ENCODE assay signal across 1 fruit fly cellular context in the genomic region with DNA sequence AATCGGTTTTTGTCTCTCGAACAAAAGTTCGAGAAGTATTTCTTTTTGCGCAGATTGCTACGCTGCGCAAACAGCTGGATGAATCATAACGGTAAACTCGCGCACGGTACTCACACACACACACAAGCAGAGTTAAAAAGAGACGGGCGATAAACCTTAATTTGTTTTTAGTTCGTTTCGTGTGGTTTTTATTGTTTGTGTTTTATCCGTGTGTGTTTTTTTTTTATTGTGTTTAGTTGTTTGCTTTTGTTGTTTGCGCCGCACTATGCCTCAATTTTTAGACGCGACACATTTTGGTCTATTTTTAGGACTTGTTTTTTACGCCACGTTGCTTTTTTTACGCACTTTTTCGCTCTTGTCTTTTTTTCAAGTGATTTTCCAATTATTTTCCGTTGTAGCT.
TF ChIP-seq lines count a peak whose summit lies in the region.

No protein-coding gene starts in this region.

TF ChIP-seq in whole organism, embryonic, 481 proteins besides CTCF, POLR2A, EP300 and RAD21 (continued from another document and continues in another):
- peak; percentile 40 for TF ChIP-seq kay (GFP tag; optimal IDR thresholded peaks at IDR 0.05; lab: Kevin White, UChicago)
- TF ChIP-seq H2.0 (GFP tag; IDR thresholded peaks at IDR 0.05; lab: Robert Waterston, UW): no peak
- peak; percentile 5 for TF ChIP-seq CG10543 (GFP tag; optimal IDR thresholded peaks at IDR 0.05; lab: Kevin White, UChicago)
- TF ChIP-seq Usf (GFP tag; optimal IDR thresholded peaks at IDR 0.05; lab: Kevin White, UChicago): no peak
- TF ChIP-seq zfh1 (GFP tag; IDR thresholded peaks at IDR 0.05; lab: Robert Waterston, UW): no peak
- no peak for TF ChIP-seq dmrt11E (tag; optimal IDR thresholded peaks at IDR 0.05; lab: Kevin White, UChicago)
- no peak for TF ChIP-seq da (GFP tag; optimal IDR thresholded peaks at IDR 0.05; lab: Kevin White, UChicago)
- no peak for TF ChIP-seq CG4360 (GFP tag; IDR thresholded peaks at IDR 0.05; lab: Robert Waterston, UW)
- peak; percentile 35; the same call in 1 of the 2 replicates for TF ChIP-seq CG14441 (GFP tag; IDR thresholded peaks at IDR 0.05; lab: Robert Waterston, UW)
- TF ChIP-seq sens (GFP tag; lab: Kevin White, UChicago): peak; percentile 89
- peak; percentile 3 for TF ChIP-seq CG17359 (tag; optimal IDR thresholded peaks at IDR 0.05; lab: Kevin White, UChicago)
- TF ChIP-seq ewg (GFP tag; optimal IDR thresholded peaks at IDR 0.05; lab: Kevin White, UChicago): peak; percentile 13
- no peak for TF ChIP-seq CG6654 (GFP tag; optimal IDR thresholded peaks at IDR 0.05; lab: Kevin White, UChicago)
- peak; percentile 2 for TF ChIP-seq HHEX (GFP tag; optimal IDR thresholded peaks at IDR 0.05; lab: Kevin White, UChicago)
- no peak for TF ChIP-seq CG14667 (GFP tag; IDR thresholded peaks at IDR 0.05; lab: Robert Waterston, UW)
- TF ChIP-seq CG10565 (GFP tag; optimal IDR thresholded peaks at IDR 0.05; lab: Kevin White, UChicago): no peak
- TF ChIP-seq CG30020 (tag; optimal IDR thresholded peaks at IDR 0.05; lab: Kevin White, UChicago): no peak
- TF ChIP-seq CG14710 (tag; optimal IDR thresholded peaks at IDR 0.05; lab: Kevin White, UChicago): no peak
- TF ChIP-seq B-H2 (GFP tag; optimal IDR thresholded peaks at IDR 0.05; lab: Kevin White, UChicago): no peak
- TF ChIP-seq Ets97D (GFP tag; optimal IDR thresholded peaks at IDR 0.05; lab: Kevin White, UChicago): no peak
- no peak for TF ChIP-seq h (optimal IDR thresholded peaks at IDR 0.05; lab: Kevin White, UChicago)
- no peak for TF ChIP-seq Deaf1 (tag; optimal IDR thresholded peaks at IDR 0.05; lab: Kevin White, UChicago)
- peak; percentile 26; the same call in 1 of the 2 replicates for TF ChIP-seq CG14014 (GFP tag; IDR thresholded peaks at IDR 0.05; lab: Robert Waterston, UW)
- no peak for TF ChIP-seq slou (GFP tag; optimal IDR thresholded peaks at IDR 0.05; lab: Kevin White, UChicago)
- no peak for TF ChIP-seq fd3F (GFP tag; optimal IDR thresholded peaks at IDR 0.05; lab: Kevin White, UChicago)
- no peak for TF ChIP-seq CG11085 (GFP tag; IDR thresholded peaks at IDR 0.05; lab: Robert Waterston, UW)
- peak; percentile 18 for TF ChIP-seq CG2875 (GFP tag; optimal IDR thresholded peaks at IDR 0.05; lab: Kevin White, UChicago)
- TF ChIP-seq gem (tag; optimal IDR thresholded peaks at IDR 0.05; lab: Kevin White, UChicago): peak; percentile 1
- TF ChIP-seq CG10462 (GFP tag; optimal IDR thresholded peaks at IDR 0.05; lab: Kevin White, UChicago): no peak
- no peak for TF ChIP-seq Bgb (GFP tag; IDR thresholded peaks at IDR 0.05; lab: Robert Waterston, UW; ENCODE audit: partially characterized antibody)
- TF ChIP-seq Asciz (GFP tag; optimal IDR thresholded peaks at IDR 0.05; lab: Kevin White, UChicago): peak; percentile 13
- TF ChIP-seq tx (GFP tag; optimal IDR thresholded peaks at IDR 0.05; lab: Kevin White, UChicago): no peak
- no peak for TF ChIP-seq CG6272 (GFP tag; IDR thresholded peaks at IDR 0.05; lab: Robert Waterston, UW)
- peak; percentile 58 for TF ChIP-seq Drgx (GFP tag; IDR thresholded peaks at IDR 0.05; lab: Robert Waterston, UW)
- TF ChIP-seq CG8359 (GFP tag; optimal IDR thresholded peaks at IDR 0.05; lab: Kevin White, UChicago; ENCODE audit: borderline replicate concordance): no peak
- peak; percentile 61 for TF ChIP-seq Med (GFP tag; lab: Kevin White, UChicago)
- peak; percentile 4 for TF ChIP-seq Blimp-1 (GFP tag; optimal IDR thresholded peaks at IDR 0.05; lab: Kevin White, UChicago)
- TF ChIP-seq MTF-1 (GFP tag; optimal IDR thresholded peaks at IDR 0.05; lab: Kevin White, UChicago; ENCODE audit: borderline replicate concordance): peak; percentile 48
- TF ChIP-seq unc-4 (GFP tag; IDR thresholded peaks at IDR 0.05; lab: Robert Waterston, UW; ENCODE audit: partially characterized antibody): no peak
- TF ChIP-seq gro (GFP tag; optimal IDR thresholded peaks at IDR 0.05; lab: Kevin White, UChicago): peak; percentile 27
- TF ChIP-seq exex (tag; optimal IDR thresholded peaks at IDR 0.05; lab: Kevin White, UChicago): peak; percentile 28
- TF ChIP-seq yki (optimal IDR thresholded peaks at IDR 0.05; lab: Kevin White, UChicago): no peak
- TF ChIP-seq CG2116 (GFP tag; optimal IDR thresholded peaks at IDR 0.05; lab: Kevin White, UChicago): no peak
- TF ChIP-seq bsh (GFP tag; optimal IDR thresholded peaks at IDR 0.05; lab: Kevin White, UChicago): no peak
- no peak for TF ChIP-seq dati (GFP tag; IDR thresholded peaks at IDR 0.05; lab: Robert Waterston, UW)
- no peak for TF ChIP-seq Hey (tag; optimal IDR thresholded peaks at IDR 0.05; lab: Kevin White, UChicago)
- peak; percentile 34; the same call in 1 of the 2 replicates for TF ChIP-seq HLH3B (GFP tag; IDR thresholded peaks at IDR 0.05; lab: Robert Waterston, UW)
- no peak for TF ChIP-seq CG6765 (GFP tag; optimal IDR thresholded peaks at IDR 0.05; lab: Kevin White, UChicago)
- no peak for TF ChIP-seq NC2α (GFP tag; optimal IDR thresholded peaks at IDR 0.05; lab: Kevin White, UChicago)
- TF ChIP-seq CG12299 (tag; optimal IDR thresholded peaks at IDR 0.05; lab: Kevin White, UChicago): peak; percentile 34
- TF ChIP-seq chinmo (GFP tag; IDR thresholded peaks at IDR 0.05; lab: Robert Waterston, UW; ENCODE audit: partially characterized antibody): 0 out of 4 replicates have a peak, but pooled peaks have one; percentile 50
- TF ChIP-seq CG3726 (GFP tag; IDR thresholded peaks at IDR 0.05; lab: Robert Waterston, UW): no peak
- TF ChIP-seq Myb (GFP tag; optimal IDR thresholded peaks at IDR 0.05; lab: Kevin White, UChicago): no peak
- no peak for TF ChIP-seq CG11696 (GFP tag; IDR thresholded peaks at IDR 0.05; lab: Robert Waterston, UW)
- no peak for TF ChIP-seq pita (GFP tag; optimal IDR thresholded peaks at IDR 0.05; lab: Kevin White, UChicago)
- 0 out of 3 replicates have a peak, but pooled peaks have one; percentile 27 for TF ChIP-seq ken (GFP tag; IDR thresholded peaks at IDR 0.05; lab: Robert Waterston, UW)
- TF ChIP-seq NFAT (GFP tag; IDR thresholded peaks at IDR 0.05; lab: Robert Waterston, UW): no peak
- TF ChIP-seq CG1529 (GFP tag; optimal IDR thresholded peaks at IDR 0.05; lab: Kevin White, UChicago): no peak
- peak; percentile 27 for TF ChIP-seq Sox100B (GFP tag; optimal IDR thresholded peaks at IDR 0.05; lab: Kevin White, UChicago)
- TF ChIP-seq Opbp (GFP tag; IDR thresholded peaks at IDR 0.05; lab: Robert Waterston, UW; ENCODE audit: partially characterized antibody): no peak
- no peak for TF ChIP-seq BEAF-32 (GFP tag; optimal IDR thresholded peaks at IDR 0.05; lab: Kevin White, UChicago)
- no peak for TF ChIP-seq CG11723 (GFP tag; optimal IDR thresholded peaks at IDR 0.05; lab: Kevin White, UChicago)
- peak; percentile 20 for TF ChIP-seq CG18619 (GFP tag; optimal IDR thresholded peaks at IDR 0.05; lab: Kevin White, UChicago)
- no peak for TF ChIP-seq tna (GFP tag; IDR thresholded peaks at IDR 0.05; lab: Robert Waterston, UW; ENCODE audit: partially characterized antibody)
- TF ChIP-seq CG5180 (GFP tag; optimal IDR thresholded peaks at IDR 0.05; lab: Kevin White, UChicago): no peak
- no peak for TF ChIP-seq Dad (GFP tag; optimal IDR thresholded peaks at IDR 0.05; lab: Kevin White, UChicago)
- TF ChIP-seq pho (GFP tag; optimal IDR thresholded peaks at IDR 0.05; lab: Kevin White, UChicago): no peak
- TF ChIP-seq TFAM (GFP tag; optimal IDR thresholded peaks at IDR 0.05; lab: Kevin White, UChicago): no peak
- TF ChIP-seq ttk (GFP tag; IDR thresholded peaks at IDR 0.05; lab: Robert Waterston, UW): no peak
- no peak for TF ChIP-seq nmo (GFP tag; optimal IDR thresholded peaks at IDR 0.05; lab: Kevin White, UChicago)
- TF ChIP-seq pum (GFP tag; optimal IDR thresholded peaks at IDR 0.05; lab: Kevin White, UChicago): no peak
- TF ChIP-seq wdn (GFP tag; IDR thresholded peaks at IDR 0.05; lab: Robert Waterston, UW): no peak
- no peak for TF ChIP-seq Fer1 (GFP tag; optimal IDR thresholded peaks at IDR 0.05; lab: Kevin White, UChicago)
- TF ChIP-seq pnt (GFP tag; optimal IDR thresholded peaks at IDR 0.05; lab: Kevin White, UChicago): no peak
- peak; percentile 11 for TF ChIP-seq abd-A (tag; optimal IDR thresholded peaks at IDR 0.05; lab: Kevin White, UChicago)
- no peak for TF ChIP-seq Kr (GFP tag; optimal IDR thresholded peaks at IDR 0.05; lab: Kevin White, UChicago)
- no peak for TF ChIP-seq dpn (GFP tag; optimal IDR thresholded peaks at IDR 0.05; lab: Kevin White, UChicago)
- TF ChIP-seq grau (tag; optimal IDR thresholded peaks at IDR 0.05; lab: Kevin White, UChicago): no peak
- TF ChIP-seq chif (GFP tag; optimal IDR thresholded peaks at IDR 0.05; lab: Kevin White, UChicago): no peak
- TF ChIP-seq CG32772 (GFP tag; IDR thresholded peaks at IDR 0.05; lab: Robert Waterston, UW): peak; percentile 39
- no peak for TF ChIP-seq nerfin-2 (GFP tag; IDR thresholded peaks at IDR 0.05; lab: Robert Waterston, UW; ENCODE audit: partially characterized antibody)
- TF ChIP-seq CG18764 (GFP tag; optimal IDR thresholded peaks at IDR 0.05; lab: Kevin White, UChicago): no peak
- TF ChIP-seq B-H1 (GFP tag; IDR thresholded peaks at IDR 0.05; lab: Robert Waterston, UW): no peak
- no peak for TF ChIP-seq CG2202 (tag; optimal IDR thresholded peaks at IDR 0.05; lab: Kevin White, UChicago)
- no peak for TF ChIP-seq Ssrp (tag; optimal IDR thresholded peaks at IDR 0.05; lab: Kevin White, UChicago)
- TF ChIP-seq grn (GFP tag; optimal IDR thresholded peaks at IDR 0.05; lab: Kevin White, UChicago): no peak
- TF ChIP-seq CG1832 (GFP tag; optimal IDR thresholded peaks at IDR 0.05; lab: Kevin White, UChicago): no peak
- peak; percentile 5 for TF ChIP-seq Jarid2 (GFP tag; optimal IDR thresholded peaks at IDR 0.05; lab: Kevin White, UChicago)
- TF ChIP-seq lab (GFP tag; optimal IDR thresholded peaks at IDR 0.05; lab: Kevin White, UChicago): peak; percentile 36
- no peak for TF ChIP-seq tap (tag; optimal IDR thresholded peaks at IDR 0.05; lab: Kevin White, UChicago)
- TF ChIP-seq CG10366 (GFP tag; IDR thresholded peaks at IDR 0.05; lab: Robert Waterston, UW): no peak
- no peak for TF ChIP-seq Sry-δ (GFP tag; optimal IDR thresholded peaks at IDR 0.05; lab: Kevin White, UChicago)
- TF ChIP-seq bigmax (GFP tag; optimal IDR thresholded peaks at IDR 0.05; lab: Kevin White, UChicago): no peak
- TF ChIP-seq Awh (GFP tag; IDR thresholded peaks at IDR 0.05; lab: Robert Waterston, UW): no peak
- TF ChIP-seq Camta (GFP tag; optimal IDR thresholded peaks at IDR 0.05; lab: Kevin White, UChicago): no peak
- TF ChIP-seq ab (GFP tag; optimal IDR thresholded peaks at IDR 0.05; lab: Kevin White, UChicago): no peak
- no peak for TF ChIP-seq Lhr (GFP tag; optimal IDR thresholded peaks at IDR 0.05; lab: Kevin White, UChicago)
- TF ChIP-seq Sox102F (GFP tag; optimal IDR thresholded peaks at IDR 0.05; lab: Kevin White, UChicago): peak; percentile 19
- no peak for TF ChIP-seq YL-1 (GFP tag; optimal IDR thresholded peaks at IDR 0.05; lab: Kevin White, UChicago)
- TF ChIP-seq CG1603 (tag; optimal IDR thresholded peaks at IDR 0.05; lab: Kevin White, UChicago): no peak
- TF ChIP-seq CG31365 (tag; optimal IDR thresholded peaks at IDR 0.05; lab: Kevin White, UChicago): no peak
- peak; percentile 20 for TF ChIP-seq CG18599 (GFP tag; optimal IDR thresholded peaks at IDR 0.05; lab: Kevin White, UChicago)
- TF ChIP-seq Ravus (GFP tag; IDR thresholded peaks at IDR 0.05; lab: Robert Waterston, UW): no peak
- TF ChIP-seq CG31224 (GFP tag; IDR thresholded peaks at IDR 0.05; lab: Robert Waterston, UW): peak; percentile 31; the same call in 1 of the 2 replicates
- peak; percentile 29 for TF ChIP-seq CG2678 (tag; optimal IDR thresholded peaks at IDR 0.05; lab: Kevin White, UChicago)
- no peak for TF ChIP-seq dysf (GFP tag; IDR thresholded peaks at IDR 0.05; lab: Robert Waterston, UW)
- peak in 1 of 3 experiments; percentile 24 for TF ChIP-seq Stat92E (GFP tag; optimal IDR thresholded peaks at IDR 0.05; lab: Kevin White, UChicago)
- no peak for TF ChIP-seq MESR4 (GFP tag; optimal IDR thresholded peaks at IDR 0.05; lab: Kevin White, UChicago)
- TF ChIP-seq CG12659 (GFP tag; optimal IDR thresholded peaks at IDR 0.05; lab: Kevin White, UChicago): no peak
- TF ChIP-seq ash1 (GFP tag; optimal IDR thresholded peaks at IDR 0.05; lab: Kevin White, UChicago): no peak
- no peak for TF ChIP-seq kah (GFP tag; optimal IDR thresholded peaks at IDR 0.05; lab: Kevin White, UChicago)
- no peak for TF ChIP-seq zen2 (GFP tag; IDR thresholded peaks at IDR 0.05; lab: Robert Waterston, UW; ENCODE audit: partially characterized antibody)
- no peak for TF ChIP-seq maf-S (GFP tag; optimal IDR thresholded peaks at IDR 0.05; lab: Kevin White, UChicago)
- no peak for TF ChIP-seq CG7372 (GFP tag; IDR thresholded peaks at IDR 0.05; lab: Robert Waterston, UW)
- no peak for TF ChIP-seq Aef1 (GFP tag; IDR thresholded peaks at IDR 0.05; lab: Robert Waterston, UW)
- no peak for TF ChIP-seq CG15479 (GFP tag; optimal IDR thresholded peaks at IDR 0.05; lab: Kevin White, UChicago)
- TF ChIP-seq Ada2b (GFP tag; IDR thresholded peaks at IDR 0.05; lab: Robert Waterston, UW): no peak
- TF ChIP-seq CG4424 (GFP tag; optimal IDR thresholded peaks at IDR 0.05; lab: Kevin White, UChicago): no peak
- TF ChIP-seq crc (GFP tag; optimal IDR thresholded peaks at IDR 0.05; lab: Kevin White, UChicago): peak; percentile 10
- no peak for TF ChIP-seq cas (GFP tag; IDR thresholded peaks at IDR 0.05; lab: Robert Waterston, UW)
- TF ChIP-seq rib (GFP tag; IDR thresholded peaks at IDR 0.05; lab: Robert Waterston, UW): no peak
- peak; percentile 25 for TF ChIP-seq dmrt99B (tag; optimal IDR thresholded peaks at IDR 0.05; lab: Kevin White, UChicago)
- TF ChIP-seq CG15269 (tag; optimal IDR thresholded peaks at IDR 0.05; lab: Kevin White, UChicago): no peak
- no peak for TF ChIP-seq CG9437 (GFP tag; optimal IDR thresholded peaks at IDR 0.05; lab: Kevin White, UChicago)
- TF ChIP-seq CG12744 (GFP tag; optimal IDR thresholded peaks at IDR 0.05; lab: Kevin White, UChicago): no peak
- no peak for TF ChIP-seq Neu2 (GFP tag; optimal IDR thresholded peaks at IDR 0.05; lab: Kevin White, UChicago; ENCODE audit: borderline replicate concordance)
- TF ChIP-seq CG32532 (GFP tag; IDR thresholded peaks at IDR 0.05; lab: Robert Waterston, UW): no peak
- no peak for TF ChIP-seq schlank (tag; optimal IDR thresholded peaks at IDR 0.05; lab: Kevin White, UChicago)
- TF ChIP-seq CG10147 (GFP tag; optimal IDR thresholded peaks at IDR 0.05; lab: Kevin White, UChicago): no peak
- TF ChIP-seq CG1024 (GFP tag; IDR thresholded peaks at IDR 0.05; lab: Robert Waterston, UW): no peak
- no peak for TF ChIP-seq CG14050 (GFP tag; IDR thresholded peaks at IDR 0.05; lab: Robert Waterston, UW)
- no peak for TF ChIP-seq CG8944 (GFP tag; optimal IDR thresholded peaks at IDR 0.05; lab: Kevin White, UChicago)
